Worm (Caenorhabditis elegans): ENCODE results near the gene puf-6.
A peak's percentile ranks its signal among the peaks of the same experiment; 100 is the strongest.
"Not testable (repeated sequence)": the region's sequence is repeated elsewhere in the genome, so short reads cannot be mapped to it uniquely, and the experiment has no call there.

puf-6 gene

ce11 chrII:13065251-13065650 lies 22.0 kb upstream of the puf-6 start:
- TF ChIP-seq snpc-4 (tag; optimal IDR thresholded peaks at IDR 0.05) (no peak), nfya-1 (tag; optimal IDR thresholded peaks at IDR 0.05; ENCODE audit: insufficient read depth) (peak; percentile 39), mdl-1 (tag; optimal IDR thresholded peaks at IDR 0.05) (peak; percentile 32)

- TF ChIP-seq mml-1 (tag; optimal IDR thresholded peaks at IDR 0.05): no peak
- TF ChIP-seq fkh-10 (GFP tag; optimal IDR thresholded peaks at IDR 0.05): no peak
- no peak for TF ChIP-seq elt-3 (tag; optimal IDR thresholded peaks at IDR 0.05)
- no peak for TF ChIP-seq nhr-43 (tag; optimal IDR thresholded peaks at IDR 0.05; ENCODE audit: poor library complexity, severe bottlenecking)
- no peak for TF ChIP-seq tbx-2 (tag; optimal IDR thresholded peaks at IDR 0.05)
- TF ChIP-seq ceh-82 (tag; optimal IDR thresholded peaks at IDR 0.05): no peak
- TF ChIP-seq snpc-4 (tag; optimal IDR thresholded peaks at IDR 0.05): no peak
- TF ChIP-seq ztf-11 (tag; optimal IDR thresholded peaks at IDR 0.05): no peak
- no peak for TF ChIP-seq nhr-77 (tag; optimal IDR thresholded peaks at IDR 0.05)
- no peak for TF ChIP-seq hmg-11 (tag; optimal IDR thresholded peaks at IDR 0.05)
- TF ChIP-seq ceh-16 (tag; optimal IDR thresholded peaks at IDR 0.05): no peak
- TF ChIP-seq ama-1 (optimal IDR thresholded peaks at IDR 0.05): no peak
- TF ChIP-seq lin-39 (tag; optimal IDR thresholded peaks at IDR 0.05): no peak
- no peak for TF ChIP-seq unc-62 (GFP tag; optimal IDR thresholded peaks at IDR 0.05)
- no peak for TF ChIP-seq nhr-28 (tag; optimal IDR thresholded peaks at IDR 0.05)
- TF ChIP-seq unc-39 (tag; optimal IDR thresholded peaks at IDR 0.05): no peak
- no peak for TF ChIP-seq nhr-23 (tag; optimal IDR thresholded peaks at IDR 0.05)
- TF ChIP-seq nhr-25 (tag; optimal IDR thresholded peaks at IDR 0.05): no peak
- TF ChIP-seq mdl-1 (tag; optimal IDR thresholded peaks at IDR 0.05): no peak
Observed at ce11 chrII:13059196-13059595, 16.0 kb upstream of the puf-6 start.

ce11 chrII:13056580-13056979 lies 13.3 kb upstream of the puf-6 start, which contains the start of gene zyx-1:
Gene zyx-1 (plus strand): TSS chrII:13056910.
- TF ChIP-seq unc-39 (tag; optimal IDR thresholded peaks at IDR 0.05): no peak

- TF ChIP-seq egl-27 (tag; optimal IDR thresholded peaks at IDR 0.05) (no peak), nhr-23 (tag; optimal IDR thresholded peaks at IDR 0.05) (peak; percentile 35)
Observed at ce11 chrII:13053443-13053842, 10.2 kb upstream of the puf-6 start.

DNA sequence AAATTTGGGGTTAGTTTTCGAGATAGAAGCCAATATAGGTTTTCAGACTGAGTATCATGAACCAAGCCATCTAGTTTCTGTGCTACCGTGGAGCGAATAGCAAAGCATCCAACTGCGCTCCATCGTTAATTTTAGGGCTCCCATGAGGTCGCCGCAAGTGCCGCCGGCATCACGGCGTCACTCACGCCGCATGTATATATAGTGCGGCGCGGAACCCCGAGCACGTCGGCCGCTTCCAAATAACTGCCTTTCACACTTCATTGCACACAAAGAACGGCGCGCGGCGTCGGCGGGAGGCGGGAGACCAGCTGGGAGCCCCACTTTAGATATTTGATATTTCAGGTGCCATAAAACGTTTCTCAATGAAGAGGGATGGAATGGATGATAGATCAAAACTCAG lies 6.8 kb upstream of the puf-6 start:
- TF ChIP-seq sea-2 (GFP tag; optimal IDR thresholded peaks at IDR 0.05) (no peak), pha-4 (tag; optimal IDR thresholded peaks at IDR 0.05) (no peak), ceh-28 (tag; optimal IDR thresholded peaks at IDR 0.05) (no peak), skn-1 (tag; optimal IDR thresholded peaks at IDR 0.05) (no peak), zag-1 (tag; optimal IDR thresholded peaks at IDR 0.05) (no peak), elt-2 (tag; optimal IDR thresholded peaks at IDR 0.05) (no peak), lsy-12 (tag; optimal IDR thresholded peaks at IDR 0.05) (no peak), mml-1 (tag; optimal IDR thresholded peaks at IDR 0.05) (no peak), fos-1 (tag; optimal IDR thresholded peaks at IDR 0.05) (no peak)

DNA sequence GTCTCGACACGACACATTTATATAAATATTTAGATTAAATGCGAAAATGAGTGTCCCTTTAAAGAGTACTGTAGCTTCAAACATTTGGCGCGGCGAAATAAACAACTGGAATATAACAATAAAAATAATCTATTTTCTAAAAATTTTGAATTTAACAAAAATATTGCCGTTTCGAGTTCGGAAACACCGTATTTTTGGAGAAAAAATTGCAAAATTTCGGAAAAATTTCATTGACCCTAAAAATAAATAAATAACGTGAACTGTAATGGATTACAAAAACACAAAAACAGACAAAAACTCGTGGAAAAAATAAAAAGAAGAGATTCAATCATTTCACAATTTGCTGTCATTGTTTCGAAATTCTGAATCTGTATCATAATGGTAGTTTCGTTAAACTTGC lies 4.4 kb upstream of the puf-6 start, which contains the start of gene F42G4.2:
F42G4.2 (plus strand) TSS at position 301 of the 400 bp plus-strand sequence.
- not testable (repeated sequence) for TF ChIP-seq nhr-77, lsy-12, pha-4 (tag; optimal IDR thresholded peaks at IDR 0.05)

- TF ChIP-seq ceh-28 (tag; optimal IDR thresholded peaks at IDR 0.05): peak; percentile 67
Observed at ce11 chrII:13047106-13047505, 3.9 kb upstream of the puf-6 start, which contains the start of gene F42G4.7. Gene F42G4.7 (minus strand): TSS chrII:13047290.

DNA sequence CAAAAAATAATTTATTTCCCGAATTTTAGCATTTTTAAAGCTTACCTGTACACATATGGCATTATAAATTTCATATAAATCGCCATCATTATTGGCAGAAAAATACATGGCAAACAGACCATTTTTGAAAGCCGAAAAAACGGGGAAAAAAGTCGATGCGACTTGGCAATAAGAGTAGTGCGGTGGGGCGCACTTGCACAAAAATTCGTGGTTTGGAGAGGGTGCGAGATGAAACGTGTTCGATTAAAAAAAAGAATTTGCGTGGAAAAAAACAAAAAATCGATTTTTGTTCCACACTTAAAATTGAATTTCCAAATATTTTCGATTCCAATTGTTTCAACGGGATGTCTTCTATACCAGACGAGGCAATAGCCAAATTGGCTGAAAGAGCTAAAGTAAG lies 6.5 kb downstream of the puf-6 start, which contains the start of gene F18A11.3:
F18A11.3 (minus strand) TSS at position 125 of the 400 bp plus-strand sequence.
- TF ChIP-seq hmg-11 (tag; optimal IDR thresholded peaks at IDR 0.05) (no peak), nhr-77 (tag; optimal IDR thresholded peaks at IDR 0.05) (no peak), mdl-1 (tag; optimal IDR thresholded peaks at IDR 0.05) (no peak), egl-5 (tag; optimal IDR thresholded peaks at IDR 0.05) (no peak), pha-4 (tag; optimal IDR thresholded peaks at IDR 0.05) (peak; percentile 38), elt-1 (tag; optimal IDR thresholded peaks at IDR 0.05) (no peak), ztf-11 (tag; optimal IDR thresholded peaks at IDR 0.05) (no peak), pqm-1 (tag; optimal IDR thresholded peaks at IDR 0.05) (no peak), lin-15B (tag; optimal IDR thresholded peaks at IDR 0.05) (peak; percentile 51), ZK546.5 (tag; optimal IDR thresholded peaks at IDR 0.05) (no peak), ceh-9 (tag; optimal IDR thresholded peaks at IDR 0.05) (no peak), snpc-4 (tag; optimal IDR thresholded peaks at IDR 0.05) (peak; percentile 41), ztf-4 (tag; optimal IDR thresholded peaks at IDR 0.05) (no peak), jun-1 (tag; optimal IDR thresholded peaks at IDR 0.05) (no peak), ceh-28 (tag; optimal IDR thresholded peaks at IDR 0.05) (no peak), daf-12 (tag; optimal IDR thresholded peaks at IDR 0.05) (no peak), eor-1 (tag; optimal IDR thresholded peaks at IDR 0.05) (no peak), fos-1 (tag; optimal IDR thresholded peaks at IDR 0.05) (no peak), zag-1 (tag; optimal IDR thresholded peaks at IDR 0.05) (no peak), nfya-1 (tag; optimal IDR thresholded peaks at IDR 0.05; ENCODE audit: insufficient read depth) (peak; percentile 32), elt-2 (tag; optimal IDR thresholded peaks at IDR 0.05) (no peak)
